Worm (Caenorhabditis elegans) whole organism, L4 larva: Measurements from ENCODE around the gene C25F9.6.

Experiments used
- F37D6.2 ChIP-seq: sonication (generic microtip); optimal IDR thresholded peaks from 2 replicates; lab custom pipeline; 2016; ENCODE audit warnings: mild to moderate bottlenecking, missing genetic modification characterization, missing compliant biosample characterization
- Y75B8A.6 ChIP-seq: fragments of 200-800 bp; sonication (Bioruptor generic); IDR thresholded peaks from 2 replicates; pipeline ENCODE4 v1.3.6; 2022; ENCODE audit warnings: missing genetic modification reagents, missing genetic modification characterization, missing compliant biosample characterization
- ZK546.5 ChIP-seq, 2 experiments: sonication (generic microtip); optimal IDR thresholded peaks; 2 replicates each; lab custom pipeline; 2017; ENCODE audit warnings: missing biosample characterization in 2 of 2, missing genetic modification characterization in 2 of 2
- ama-1 ChIP-seq: fragments of 150-350 bp; optimal IDR thresholded peaks from 2 replicates; lab custom pipeline; 2014; ENCODE audit warnings: inconsistent platforms, mixed read lengths
- attf-4 ChIP-seq: sonication (generic microtip); optimal IDR thresholded peaks from 3 replicates; lab custom pipeline; 2017; ENCODE audit warnings: missing biosample characterization, missing genetic modification characterization
- ceh-82 ChIP-seq: sonication (generic microtip); optimal IDR thresholded peaks from 2 replicates; lab custom pipeline; 2017; ENCODE audit warnings: missing biosample characterization, missing genetic modification characterization
- lir-3 ChIP-seq: sonication (generic microtip); optimal IDR thresholded peaks from 2 replicates; lab custom pipeline; 2016; ENCODE audit warnings: mild to moderate bottlenecking, missing genetic modification characterization, missing compliant biosample characterization
- lsy-2 ChIP-seq, 2 experiments: fragments of 150-350 bp in 1 of 2; sonication (generic microtip) in 1 of 2; optimal IDR thresholded peaks; 2 replicates each; lab custom pipeline; 2014 to 2017; ENCODE audit warnings: missing biosample characterization in 2 of 2, missing genetic modification characterization in 2 of 2
- nhr-11 ChIP-seq: fragments of 150-350 bp; optimal IDR thresholded peaks from 2 replicates; lab custom pipeline; 2014; ENCODE audit warnings: missing biosample characterization, missing genetic modification characterization
- nhr-76 ChIP-seq: fragments of 150-350 bp; optimal IDR thresholded peaks from 2 replicates; lab custom pipeline; 2014; ENCODE audit warnings: missing biosample characterization, missing genetic modification characterization
- pqm-1 ChIP-seq: sonication (generic microtip); optimal IDR thresholded peaks from 2 replicates; lab custom pipeline; 2017; ENCODE audit warnings: missing biosample characterization, missing genetic modification characterization
- unc-39 ChIP-seq: sonication (generic microtip); optimal IDR thresholded peaks from 2 replicates; lab custom pipeline; 2017; ENCODE audit warnings: missing biosample characterization, missing genetic modification characterization

- no peak for TF ChIP-seq ceh-82 (tag; lab: Kevin White, UChicago)
- no peak for TF ChIP-seq lsy-2 (tag; optimal IDR thresholded peaks at IDR 0.05; lab: Kevin White, UChicago)
- no peak for TF ChIP-seq attf-4 (tag; lab: Kevin White, UChicago)
- peak; percentile 55 for TF ChIP-seq pqm-1
- no peak for TF ChIP-seq F37D6.2
- TF ChIP-seq nhr-76 (tag; lab: Kevin White, UChicago): no peak
- TF ChIP-seq ama-1: no peak
- TF ChIP-seq unc-39 (tag; lab: Kevin White, UChicago): no peak
- no peak for TF ChIP-seq nhr-11 (tag; lab: Kevin White, UChicago)
- no peak for TF ChIP-seq Y75B8A.6 (GFP tag; lab: Robert Waterston, UW)
- TF ChIP-seq lir-3 (tag; lab: Kevin White, UChicago): no peak
- no peak for TF ChIP-seq ZK546.5 (tag; optimal IDR thresholded peaks at IDR 0.05; lab: Kevin White, UChicago)
Measured at ce11 chrV:19449544-19449943, 44.4 kb upstream of the C25F9.6 start, which contains the start of gene M04C3.5.
